Fruit fly (Drosophila melanogaster): ENCODE results near the gene ush.

Gene ush

DNA sequence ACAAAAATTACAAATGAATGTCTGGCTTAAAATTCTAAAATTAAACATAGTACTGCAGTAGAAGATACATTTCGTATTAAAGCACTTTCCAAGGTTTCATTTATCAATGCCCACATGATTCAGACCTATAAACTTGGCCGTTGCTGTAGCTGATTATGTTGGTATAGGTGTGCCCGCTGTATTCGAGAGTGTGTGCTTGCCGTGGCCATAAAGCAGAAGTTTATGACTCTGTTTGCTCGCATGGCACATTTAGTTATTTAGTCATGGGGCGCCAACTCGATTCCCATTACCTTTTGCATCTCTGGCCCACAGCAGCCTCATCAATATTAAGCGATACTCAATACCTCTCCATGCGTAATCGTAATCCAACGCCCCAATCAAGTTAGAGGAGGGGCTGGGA lies 37.0 kb downstream of the ush start (continued):
- TF ChIP-seq eyg (GFP tag; optimal IDR thresholded peaks at IDR 0.05) = no peak
- no peak for TF ChIP-seq CG18262 (tag; optimal IDR thresholded peaks at IDR 0.05)
- TF ChIP-seq CG12236 (GFP tag; optimal IDR thresholded peaks at IDR 0.05) = no peak
- peak; percentile 46 for TF ChIP-seq abd-A (tag; optimal IDR thresholded peaks at IDR 0.05)
- TF ChIP-seq Hmx (GFP tag; optimal IDR thresholded peaks at IDR 0.05) = no peak
- TF ChIP-seq E2f2 (GFP tag; IDR thresholded peaks at IDR 0.05) = no peak
- no peak for TF ChIP-seq seq (GFP tag; IDR thresholded peaks at IDR 0.05)
- no peak for TF ChIP-seq ewg (GFP tag; optimal IDR thresholded peaks at IDR 0.05)
- TF ChIP-seq CG3726 (GFP tag; IDR thresholded peaks at IDR 0.05) = no peak
- no peak for TF ChIP-seq Dref (GFP tag; IDR thresholded peaks at IDR 0.05)
- TF ChIP-seq CG1647 (GFP tag; optimal IDR thresholded peaks at IDR 0.05) = no peak
- no peak for TF ChIP-seq so (GFP tag; IDR thresholded peaks at IDR 0.05)
- TF ChIP-seq CG16813 (GFP tag; IDR thresholded peaks at IDR 0.05; ENCODE audit: partially characterized antibody) = no peak
- no peak for TF ChIP-seq chn (GFP tag; optimal IDR thresholded peaks at IDR 0.05)
- no peak for TF ChIP-seq BtbVII (GFP tag; optimal IDR thresholded peaks at IDR 0.05)
- TF ChIP-seq kni (GFP tag; optimal IDR thresholded peaks at IDR 0.05) = no peak
- TF ChIP-seq D (optimal IDR thresholded peaks at IDR 0.05) = no peak
- no peak for TF ChIP-seq D (GFP tag; optimal IDR thresholded peaks at IDR 0.05)
- no peak for TF ChIP-seq CG13287 (GFP tag; IDR thresholded peaks at IDR 0.05; ENCODE audit: partially characterized antibody)
- no peak for TF ChIP-seq CG18476 (GFP tag; optimal IDR thresholded peaks at IDR 0.05)
- no peak for TF ChIP-seq MESR4 (GFP tag; optimal IDR thresholded peaks at IDR 0.05)
- TF ChIP-seq CG12659 (GFP tag; optimal IDR thresholded peaks at IDR 0.05) = no peak
- TF ChIP-seq Poxn (GFP tag; IDR thresholded peaks at IDR 0.05) = no peak
- TF ChIP-seq al (GFP tag; IDR thresholded peaks at IDR 0.05) = no peak
- no peak for TF ChIP-seq cg (GFP tag; optimal IDR thresholded peaks at IDR 0.05)
- no peak for TF ChIP-seq Mes4 (GFP tag; optimal IDR thresholded peaks at IDR 0.05)
- no peak for TF ChIP-seq Nf-YA (GFP tag; IDR thresholded peaks at IDR 0.05)
- no peak for TF ChIP-seq eve (GFP tag; optimal IDR thresholded peaks at IDR 0.05)
- peak; percentile 19 for TF ChIP-seq gem (tag; optimal IDR thresholded peaks at IDR 0.05)
- no peak for TF ChIP-seq Eip74EF (GFP tag; optimal IDR thresholded peaks at IDR 0.05)
- TF ChIP-seq CG3847 (GFP tag; IDR thresholded peaks at IDR 0.05) = no peak
- TF ChIP-seq br (optimal IDR thresholded peaks at IDR 0.05) = no peak
- TF ChIP-seq CG9215 (GFP tag; IDR thresholded peaks at IDR 0.05) = no peak
- TF ChIP-seq Hr3 (GFP tag; optimal IDR thresholded peaks at IDR 0.05) = no peak
- no peak for TF ChIP-seq CG8290 (GFP tag; optimal IDR thresholded peaks at IDR 0.05)
- TF ChIP-seq CG8290 (tag; optimal IDR thresholded peaks at IDR 0.05) = peak in 1 of 2 experiments; percentile 15
- TF ChIP-seq CG18764 (GFP tag; optimal IDR thresholded peaks at IDR 0.05) = no peak
- TF ChIP-seq otp (GFP tag; IDR thresholded peaks at IDR 0.05) = 0 out of 3 replicates have a peak, but pooled peaks have one; percentile 7
- TF ChIP-seq CG9437 (GFP tag; optimal IDR thresholded peaks at IDR 0.05) = no peak
- TF ChIP-seq ftz-f1 (GFP tag; optimal IDR thresholded peaks at IDR 0.05) = no peak
- TF ChIP-seq Antp (GFP tag; optimal IDR thresholded peaks at IDR 0.05) = no peak
- TF ChIP-seq CG2199 (GFP tag; IDR thresholded peaks at IDR 0.05) = no peak
- peak; percentile 10 for TF ChIP-seq CG18599 (GFP tag; optimal IDR thresholded peaks at IDR 0.05)
- TF ChIP-seq chinmo (GFP tag; IDR thresholded peaks at IDR 0.05; ENCODE audit: partially characterized antibody) = 0 out of 4 replicates have a peak, but pooled peaks have one; percentile 16
- TF ChIP-seq pnt (GFP tag; optimal IDR thresholded peaks at IDR 0.05) = no peak
- no peak for TF ChIP-seq tgo (GFP tag; IDR thresholded peaks at IDR 0.05)
- no peak for TF ChIP-seq sug (tag; optimal IDR thresholded peaks at IDR 0.05)
- TF ChIP-seq CG32767 (GFP tag; IDR thresholded peaks at IDR 0.05) = no peak; the same call in 1 of the 2 replicates
- TF ChIP-seq CG6791 (GFP tag; IDR thresholded peaks at IDR 0.05; ENCODE audit: partially characterized antibody) = no peak
- no peak for TF ChIP-seq CG8281 (tag; optimal IDR thresholded peaks at IDR 0.05)
- no peak for TF ChIP-seq CG12155 (GFP tag; optimal IDR thresholded peaks at IDR 0.05)
- no peak for TF ChIP-seq NC2β (GFP tag; optimal IDR thresholded peaks at IDR 0.05)
- no peak for TF ChIP-seq CG6683 (GFP tag; optimal IDR thresholded peaks at IDR 0.05)

Measured in whole organism, embryonic.